Fruit fly (Drosophila melanogaster) whole organism, embryonic: ENCODE measurements around the gene orion.

Experiments used
- Adf1 ChIP-seq: fragments of 200-800 bp; sonication (Bioruptor generic); IDR thresholded peaks from 2 replicates; pipeline ENCODE4 v1.3.6; 2022; ENCODE audit warnings: missing biosample characterization, missing genetic modification characterization
- Asciz ChIP-seq: fragments of 200-800 bp; sonication (Bioruptor generic); optimal IDR thresholded peaks from 2 replicates; lab custom pipeline; 2017; ENCODE audit warnings: missing biosample characterization, mild to moderate bottlenecking, missing genetic modification characterization, missing genetic modification reagents
- B-H2 ChIP-seq: fragments of 200-800 bp; sonication (Bioruptor generic); optimal IDR thresholded peaks from 2 replicates; lab custom pipeline; 2018; ENCODE audit warnings: missing biosample characterization, mild to moderate bottlenecking, missing genetic modification characterization
- BtbVII ChIP-seq: fragments of 200-800 bp; sonication (Bioruptor generic); optimal IDR thresholded peaks from 3 replicates; lab custom pipeline; 2017; ENCODE audit warnings: missing biosample characterization, mild to moderate bottlenecking, missing genetic modification characterization
- C15 ChIP-seq: fragments of 200-800 bp; sonication (Bioruptor generic); IDR thresholded peaks from 3 replicates; pipeline ENCODE4 v1.3.6; 2022; ENCODE audit warnings: missing biosample characterization, missing genetic modification characterization
- CG10274 ChIP-seq: fragments of 200-800 bp; sonication (Bioruptor generic); optimal IDR thresholded peaks from 3 replicates; lab custom pipeline; 2017; ENCODE audit warnings: missing biosample characterization, mild to moderate bottlenecking, missing genetic modification characterization
- CG11093 ChIP-seq: fragments of 200-800 bp; sonication (Bioruptor generic); IDR thresholded peaks from 3 replicates; pipeline ENCODE4 v1.3.6; 2022; ENCODE audit warnings: missing biosample characterization, missing genetic modification characterization
- CG11398 ChIP-seq: fragments of 200-800 bp; sonication (Bioruptor generic); optimal IDR thresholded peaks from 2 replicates; lab custom pipeline; 2016; ENCODE audit warnings: missing biosample characterization, missing genetic modification characterization
- CG1233 ChIP-seq: fragments of 200-800 bp; sonication (Bioruptor generic); optimal IDR thresholded peaks from 4 replicates; lab custom pipeline; 2018; ENCODE audit warnings: missing biosample characterization, mild to moderate bottlenecking, missing genetic modification characterization
- CG13296 ChIP-seq: fragments of 200-800 bp; sonication (Bioruptor generic); optimal IDR thresholded peaks from 3 replicates; lab custom pipeline; 2018; ENCODE audit warnings: missing biosample characterization, mild to moderate bottlenecking, missing genetic modification characterization
- CG1529 ChIP-seq: fragments of 200-800 bp; sonication (Bioruptor generic); optimal IDR thresholded peaks from 3 replicates; lab custom pipeline; 2018; ENCODE audit warnings: missing biosample characterization, missing genetic modification characterization
- CG16813 ChIP-seq: fragments of 200-800 bp; sonication (Bioruptor generic); IDR thresholded peaks from 3 replicates; pipeline ENCODE4 v1.3.6; 2022; ENCODE audit warnings: missing biosample characterization, missing genetic modification characterization; ENCODE audit not compliant: partially characterized antibody
- CG3065 ChIP-seq: fragments of 200-800 bp; sonication (Bioruptor generic); optimal IDR thresholded peaks from 2 replicates; lab custom pipeline; 2016; ENCODE audit warnings: missing biosample characterization, missing genetic modification characterization
- CG3407 ChIP-seq: fragments of 200-800 bp; sonication (Bioruptor generic); optimal IDR thresholded peaks from 2 replicates; lab custom pipeline; 2018; ENCODE audit warnings: missing biosample characterization, mild to moderate bottlenecking, missing genetic modification characterization
- CG3995 ChIP-seq: fragments of 200-800 bp; sonication (Bioruptor generic); optimal IDR thresholded peaks from 3 replicates; lab custom pipeline; 2016; ENCODE audit warnings: missing biosample characterization, missing genetic modification characterization
- CG6689 ChIP-seq: fragments of 200-800 bp; sonication (Bioruptor generic); IDR thresholded peaks from 2 replicates; pipeline ENCODE4 v1.3.6; 2022; ENCODE audit warnings: missing biosample characterization, missing genetic modification characterization
- CG6813 ChIP-seq: fragments of 200-800 bp; sonication (Bioruptor generic); optimal IDR thresholded peaks from 2 replicates; lab custom pipeline; 2017; ENCODE audit warnings: missing biosample characterization, missing genetic modification characterization, mild to moderate bottlenecking, moderate library complexity, missing genetic modification reagents
- CG7372 ChIP-seq: fragments of 200-800 bp; sonication (Bioruptor generic); IDR thresholded peaks from 2 replicates; pipeline ENCODE4 v1.3.6; 2022; ENCODE audit warnings: missing biosample characterization, missing genetic modification characterization
- CG7786 ChIP-seq: fragments of 200-800 bp; sonication (Bioruptor generic); optimal IDR thresholded peaks from 2 replicates; lab custom pipeline; 2016; ENCODE audit warnings: missing biosample characterization, missing genetic modification characterization
- CG9876 ChIP-seq: fragments of 200-800 bp; sonication (Bioruptor generic); optimal IDR thresholded peaks from 2 replicates; lab custom pipeline; 2016; ENCODE audit warnings: missing biosample characterization, missing genetic modification characterization
- Drgx ChIP-seq: fragments of 200-800 bp; sonication (Bioruptor generic); IDR thresholded peaks from 2 replicates; pipeline ENCODE4 v1.3.6; 2022; ENCODE audit warnings: missing biosample characterization, missing genetic modification characterization
- ERR ChIP-seq: fragments of 200-800 bp; sonication (Bioruptor generic); optimal IDR thresholded peaks from 2 replicates; lab custom pipeline; 2016; ENCODE audit warnings: missing biosample characterization, missing genetic modification characterization
- Eip74EF ChIP-seq, 2 experiments: fragments of 200-800 bp in 1 of 2; fragments of >200 bp in 1 of 2; sonication (Bioruptor generic) in 1 of 2; optimal IDR thresholded peaks; 2 replicates each; lab custom pipeline; 2017 to 2019; ENCODE audit warnings: missing biosample characterization in 2 of 2, missing genetic modification characterization in 2 of 2, mild to moderate bottlenecking in 1 of 2, moderate library complexity in 1 of 2
- GATAe ChIP-seq: fragments of 200-800 bp; sonication (Bioruptor generic); conservative IDR thresholded peaks from 2 replicates; pipeline ENCODE4 v1.3.6; 2022; ENCODE audit warnings: missing biosample characterization, missing genetic modification characterization
- Gug ChIP-seq: fragments of 200-800 bp; sonication (Bioruptor generic); IDR thresholded peaks from 4 replicates; pipeline ENCODE4 v1.3.6; 2022; ENCODE audit warnings: missing biosample characterization, missing genetic modification characterization
- H15 ChIP-seq: fragments of 200-800 bp; sonication (Bioruptor generic); IDR thresholded peaks from 3 replicates; pipeline ENCODE4 v1.3.6; 2022; ENCODE audit warnings: missing biosample characterization, missing genetic modification characterization
- Hr3 ChIP-seq: fragments of 200-800 bp; sonication (Bioruptor generic); optimal IDR thresholded peaks from 3 replicates; lab custom pipeline; 2016; ENCODE audit warnings: missing biosample characterization, missing genetic modification characterization
- Jarid2 ChIP-seq: fragments of 200-800 bp; sonication (Bioruptor generic); optimal IDR thresholded peaks from 3 replicates; lab custom pipeline; 2017; ENCODE audit warnings: mild to moderate bottlenecking, missing biosample characterization, missing genetic modification reagents, missing genetic modification characterization
- Lhr ChIP-seq: fragments of 200-800 bp; sonication (Bioruptor generic); optimal IDR thresholded peaks from 3 replicates; lab custom pipeline; 2017; ENCODE audit warnings: mild to moderate bottlenecking, missing biosample characterization, missing genetic modification reagents, missing genetic modification characterization
- Max ChIP-seq: fragments of 200-800 bp; sonication (Bioruptor generic); optimal IDR thresholded peaks from 2 replicates; lab custom pipeline; 2016; ENCODE audit warnings: missing biosample characterization, mild to moderate bottlenecking, missing genetic modification characterization
- Neu2 ChIP-seq: fragments of 200-800 bp; sonication (Bioruptor generic); optimal IDR thresholded peaks from 3 replicates; lab custom pipeline; 2016; ENCODE audit warnings: missing biosample characterization, missing genetic modification characterization, borderline replicate concordance
- Ravus ChIP-seq: fragments of 200-800 bp; sonication (Bioruptor generic); IDR thresholded peaks from 2 replicates; pipeline ENCODE4 v1.3.6; 2022; ENCODE audit warnings: missing biosample characterization, missing genetic modification characterization
- Side ChIP-seq: fragments of 200-800 bp; sonication (Bioruptor generic); optimal IDR thresholded peaks from 2 replicates; lab custom pipeline; 2016; ENCODE audit warnings: missing biosample characterization, missing genetic modification characterization
- ab ChIP-seq: fragments of 200-800 bp; sonication (Bioruptor generic); optimal IDR thresholded peaks from 2 replicates; lab custom pipeline; 2016; ENCODE audit warnings: missing biosample characterization, missing genetic modification characterization
- ap ChIP-seq: fragments of 200-800 bp; sonication (Bioruptor generic); IDR thresholded peaks from 2 replicates; pipeline ENCODE4 v1.3.6; 2022; ENCODE audit warnings: missing biosample characterization, missing genetic modification characterization
- ash1 ChIP-seq: fragments of 200-800 bp; sonication (Bioruptor generic); optimal IDR thresholded peaks from 2 replicates; lab custom pipeline; 2018; ENCODE audit warnings: missing biosample characterization, mild to moderate bottlenecking, missing genetic modification characterization
- esg ChIP-seq: fragments of 200-800 bp; sonication (Bioruptor generic); conservative IDR thresholded peaks from 2 replicates; pipeline ENCODE4 v1.3.6; 2022; ENCODE audit warnings: missing biosample characterization, missing genetic modification characterization
- ewg ChIP-seq: fragments of 200-800 bp; sonication (Bioruptor generic); optimal IDR thresholded peaks from 3 replicates; lab custom pipeline; 2017; ENCODE audit warnings: mild to moderate bottlenecking, missing biosample characterization, missing genetic modification reagents, missing genetic modification characterization
- fu2 ChIP-seq: fragments of 200-800 bp; sonication (Bioruptor generic); optimal IDR thresholded peaks from 2 replicates; lab custom pipeline; 2016; ENCODE audit warnings: missing biosample characterization, missing genetic modification characterization
- gsb ChIP-seq: fragments of 200-800 bp; sonication (Bioruptor generic); IDR thresholded peaks from 2 replicates; pipeline ENCODE4 v1.3.6; 2022; ENCODE audit warnings: missing biosample characterization, missing genetic modification characterization
- hth ChIP-seq: fragments of >200 bp; optimal IDR thresholded peaks from 2 replicates; lab custom pipeline; 2017; ENCODE audit warnings: inconsistent platforms
- ind ChIP-seq: fragments of 200-800 bp; sonication (Bioruptor generic); optimal IDR thresholded peaks from 3 replicates; lab custom pipeline; 2016; ENCODE audit warnings: missing biosample characterization, missing genetic modification characterization
- kni ChIP-seq: fragments of 200-800 bp; sonication (Bioruptor generic); optimal IDR thresholded peaks from 3 replicates; lab custom pipeline; 2017; ENCODE audit warnings: mild to moderate bottlenecking, missing biosample characterization, missing genetic modification reagents, missing genetic modification characterization
- luna ChIP-seq: fragments of 200-800 bp; sonication (Bioruptor generic); optimal IDR thresholded peaks from 2 replicates; lab custom pipeline; 2016; ENCODE audit warnings: missing biosample characterization, missing genetic modification characterization
- nmo ChIP-seq: fragments of 200-800 bp; sonication (Bioruptor generic); optimal IDR thresholded peaks from 2 replicates; lab custom pipeline; 2018; ENCODE audit warnings: missing biosample characterization, mild to moderate bottlenecking, missing genetic modification characterization, moderate library complexity
- prd ChIP-seq, 3 experiments: fragments of >200 bp in 2 of 3; fragments of 200-800 bp in 1 of 3; sonication (Bioruptor generic) in 1 of 3; optimal IDR thresholded peaks in 2 of 3; IDR thresholded peaks in 1 of 3; 2 replicates in 2 of 3; 3 replicates in 1 of 3; pipeline versions ENCODE4 v1.3.6 to Lab custom; 2017 to 2022; ENCODE audit warnings: missing biosample characterization in 1 of 3, missing genetic modification characterization in 1 of 3
- schlank ChIP-seq: fragments of 200-800 bp; sonication (Bioruptor generic); optimal IDR thresholded peaks from 2 replicates; lab custom pipeline; 2018; ENCODE audit warnings: missing biosample characterization, mild to moderate bottlenecking, missing genetic modification characterization
- sd ChIP-seq: fragments of 200-800 bp; sonication (Bioruptor generic); optimal IDR thresholded peaks from 3 replicates; lab custom pipeline; 2018; ENCODE audit warnings: missing biosample characterization, mild to moderate bottlenecking, missing genetic modification characterization, moderate library complexity
- tx ChIP-seq: fragments of 200-800 bp; sonication (Bioruptor generic); optimal IDR thresholded peaks from 2 replicates; lab custom pipeline; 2016; ENCODE audit warnings: missing biosample characterization, missing genetic modification characterization
- unc-4 ChIP-seq: fragments of 200-800 bp; sonication (Bioruptor generic); IDR thresholded peaks from 2 replicates; pipeline ENCODE4 v1.3.6; 2022; ENCODE audit warnings: missing biosample characterization, missing genetic modification characterization; ENCODE audit not compliant: partially characterized antibody
- wdn ChIP-seq: fragments of 200-800 bp; sonication (Bioruptor generic); IDR thresholded peaks from 2 replicates; pipeline ENCODE4 v1.3.6; 2022; ENCODE audit warnings: missing biosample characterization, missing genetic modification characterization

orion gene

dm6 chrX:7931028-7931549, 15.6 kb downstream of the orion start, which contains the start of gene mahe (continued):
- no peak for TF ChIP-seq ewg (GFP tag; lab: Kevin White, UChicago)
- TF ChIP-seq CG10274 (GFP tag; lab: Kevin White, UChicago): no peak
- TF ChIP-seq ap (GFP tag; lab: Robert Waterston, UW): no peak
- no peak for TF ChIP-seq wdn (GFP tag; lab: Robert Waterston, UW)
- no peak for TF ChIP-seq Ravus (GFP tag; lab: Robert Waterston, UW)
- TF ChIP-seq gsb: no peak
- no peak for TF ChIP-seq prd (optimal IDR thresholded peaks at IDR 0.05; lab: Kevin White, UChicago)
- no peak for TF ChIP-seq prd (GFP tag; IDR thresholded peaks at IDR 0.05; lab: Robert Waterston, UW)
- TF ChIP-seq CG1233 (GFP tag; lab: Kevin White, UChicago): peak; percentile 60
- no peak for TF ChIP-seq Eip74EF (GFP tag; optimal IDR thresholded peaks at IDR 0.05; lab: Kevin White, UChicago)
- TF ChIP-seq CG3065: no peak
- TF ChIP-seq C15 (GFP tag; lab: Robert Waterston, UW): no peak
- no peak for TF ChIP-seq ERR (GFP tag; lab: Kevin White, UChicago)
- TF ChIP-seq CG6689 (GFP tag; lab: Robert Waterston, UW): no peak
- TF ChIP-seq Drgx: no peak
- TF ChIP-seq CG7786 (GFP tag; lab: Kevin White, UChicago): no peak
- no peak for TF ChIP-seq nmo
- no peak for TF ChIP-seq schlank (tag; lab: Kevin White, UChicago)
- no peak for TF ChIP-seq Hr3 (GFP tag; lab: Kevin White, UChicago)
- TF ChIP-seq H15: no peak
- TF ChIP-seq unc-4 (GFP tag; lab: Robert Waterston, UW): peak; percentile 85
- TF ChIP-seq Jarid2 (GFP tag; lab: Kevin White, UChicago): no peak
- no peak for TF ChIP-seq GATAe (GFP tag; lab: Robert Waterston, UW)
- TF ChIP-seq CG11093: no peak
- peak; percentile 80 for TF ChIP-seq CG16813 (GFP tag; lab: Robert Waterston, UW)
- no peak for TF ChIP-seq Asciz (GFP tag; lab: Kevin White, UChicago)
- no peak for TF ChIP-seq CG9876 (GFP tag; lab: Kevin White, UChicago)
- TF ChIP-seq CG1529: no peak
- TF ChIP-seq Side: no peak
- no peak for TF ChIP-seq esg (GFP tag; lab: Robert Waterston, UW)
- no peak for TF ChIP-seq CG11398 (GFP tag; lab: Kevin White, UChicago)
- TF ChIP-seq ash1 (GFP tag; lab: Kevin White, UChicago): no peak
- TF ChIP-seq Max (GFP tag; lab: Kevin White, UChicago): no peak
- no peak for TF ChIP-seq tx (GFP tag; lab: Kevin White, UChicago)
- TF ChIP-seq CG6813 (GFP tag; lab: Kevin White, UChicago): no peak
- TF ChIP-seq ab (GFP tag; lab: Kevin White, UChicago): no peak
- TF ChIP-seq Gug (GFP tag; lab: Robert Waterston, UW): no peak
- TF ChIP-seq CG3995 (GFP tag; lab: Kevin White, UChicago): no peak
- TF ChIP-seq CG13296 (GFP tag; lab: Kevin White, UChicago): peak; percentile 42
- no peak for TF ChIP-seq CG3407 (GFP tag; lab: Kevin White, UChicago)
- TF ChIP-seq fu2: no peak
- no peak for TF ChIP-seq hth (lab: Kevin White, UChicago)
- TF ChIP-seq luna (GFP tag; lab: Kevin White, UChicago): no peak
- TF ChIP-seq Lhr (GFP tag; lab: Kevin White, UChicago): no peak
- TF ChIP-seq B-H2 (GFP tag; lab: Kevin White, UChicago): no peak
- no peak for TF ChIP-seq kni (GFP tag; lab: Kevin White, UChicago)
- TF ChIP-seq sd: no peak
- TF ChIP-seq Neu2 (GFP tag; lab: Kevin White, UChicago): no peak
- no peak for TF ChIP-seq BtbVII (GFP tag; lab: Kevin White, UChicago)
- no peak for TF ChIP-seq Adf1 (GFP tag; lab: Robert Waterston, UW)
- TF ChIP-seq ind (GFP tag; lab: Kevin White, UChicago): no peak
- no peak for TF ChIP-seq CG7372 (GFP tag; lab: Robert Waterston, UW)
